Worm (Caenorhabditis elegans): Measurements from ENCODE around the gene msp-32.

DNA sequence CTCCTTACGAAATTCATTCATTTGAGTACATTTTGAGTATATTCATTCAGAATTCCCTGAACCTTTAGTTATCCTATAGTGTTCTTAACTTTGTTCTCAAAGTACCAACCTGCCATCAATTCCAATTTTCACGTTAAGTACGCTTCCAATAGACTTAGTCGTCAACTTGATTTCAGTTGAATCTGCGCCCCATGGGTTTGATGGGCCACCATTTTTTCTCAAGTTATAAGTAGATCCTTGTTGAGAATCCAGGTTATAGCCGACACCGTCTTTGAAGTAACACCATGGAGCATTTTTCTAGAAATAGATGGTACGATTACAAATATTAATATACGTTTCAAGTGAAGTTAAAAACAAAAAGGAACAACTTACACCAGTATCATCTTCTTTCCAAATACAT is 26.1 kb downstream of the msp-32 start:
- TF ChIP-seq blmp-1 (tag; optimal IDR thresholded peaks at IDR 0.05) (no peak), ham-2 (GFP tag; optimal IDR thresholded peaks at IDR 0.05) (no peak), nhr-237 (tag; optimal IDR thresholded peaks at IDR 0.05) (no peak), lsy-2 (tag; optimal IDR thresholded peaks at IDR 0.05) (no peak), mls-2 (tag; optimal IDR thresholded peaks at IDR 0.05) (no peak), ztf-11 (tag; optimal IDR thresholded peaks at IDR 0.05) (no peak), nhr-76 (tag; optimal IDR thresholded peaks at IDR 0.05) (no peak), mab-5 (tag; optimal IDR thresholded peaks at IDR 0.05) (no peak), mep-1 (tag; optimal IDR thresholded peaks at IDR 0.05) (no peak), lin-13 (tag; optimal IDR thresholded peaks at IDR 0.05) (no peak), snpc-4 (tag; optimal IDR thresholded peaks at IDR 0.05) (no peak), elt-3 (tag; optimal IDR thresholded peaks at IDR 0.05) (no peak), tbx-8 (GFP tag; optimal IDR thresholded peaks at IDR 0.05) (no peak), pha-4 (tag; optimal IDR thresholded peaks at IDR 0.05) (no peak)

All from whole organism, mixed stage, embryonic.